Worm (Caenorhabditis elegans): Measurements from ENCODE around the gene T28F3.9.

- no peak for TF ChIP-seq fkh-3 (tag; optimal IDR thresholded peaks at IDR 0.05)
- TF ChIP-seq rcor-1 (GFP tag; IDR thresholded peaks at IDR 0.05) = no peak
- no peak for TF ChIP-seq ztf-25 (GFP tag; IDR thresholded peaks at IDR 0.05)
- no peak for TF ChIP-seq snpc-4 (GFP tag; optimal IDR thresholded peaks at IDR 0.05)
- no peak for TF ChIP-seq snpc-4 (tag; optimal IDR thresholded peaks at IDR 0.05)
- no peak for TF ChIP-seq K11D2.4 (GFP tag; IDR thresholded peaks at IDR 0.05)
- TF ChIP-seq nhr-27 (tag; optimal IDR thresholded peaks at IDR 0.05) = no peak
- no peak for TF ChIP-seq B0019.2 (GFP tag; conservative IDR thresholded peaks at IDR 0.05)
- TF ChIP-seq ekl-4 (GFP tag; IDR thresholded peaks at IDR 0.05) = no peak
- TF ChIP-seq ama-1 (optimal IDR thresholded peaks at IDR 0.05) = no peak
- TF ChIP-seq ama-1 (GFP tag; optimal IDR thresholded peaks at IDR 0.05) = no peak
Measured at ce11 chrIV:17284099-17284498, 24.2 kb upstream of the T28F3.9 start, which contains the start of gene nra-1.
